Worm (Caenorhabditis elegans) whole organism, L4 larva: ENCODE measurements around the gene T25B9.2.

Source experiments
- attf-4 ChIP-seq: sonication (generic microtip); optimal IDR thresholded peaks from 3 replicates; lab custom pipeline; 2017; ENCODE audit warnings: missing biosample characterization, missing genetic modification characterization
- ces-1 ChIP-seq: fragments of 150-350 bp; sonication (generic microtip); optimal IDR thresholded peaks from 4 replicates; lab custom pipeline; 2014; ENCODE audit warnings: missing biosample characterization, missing genetic modification reagents, missing genetic modification characterization
- daf-19 ChIP-seq: fragments of 200-800 bp; sonication (Bioruptor generic); conservative IDR thresholded peaks from 2 replicates; pipeline ENCODE4 v1.3.6; 2022; ENCODE audit warnings: missing genetic modification characterization, missing compliant biosample characterization
- fkh-10 ChIP-seq: fragments of 150-350 bp; optimal IDR thresholded peaks from 2 replicates; lab custom pipeline; 2014; ENCODE audit warnings: missing biosample characterization, missing genetic modification reagents, missing genetic modification characterization
- lin-1 ChIP-seq: fragments of 200-800 bp; sonication (Bioruptor generic); IDR thresholded peaks from 2 replicates; pipeline ENCODE4 v1.3.6; 2022; ENCODE audit warnings: missing genetic modification reagents, missing genetic modification characterization, missing compliant biosample characterization
- nhr-28 ChIP-seq: fragments of 150-350 bp; optimal IDR thresholded peaks from 2 replicates; lab custom pipeline; 2014; ENCODE audit warnings: missing biosample characterization, missing genetic modification characterization
- pqm-1 ChIP-seq: sonication (generic microtip); optimal IDR thresholded peaks from 2 replicates; lab custom pipeline; 2017; ENCODE audit warnings: missing biosample characterization, missing genetic modification characterization
- tra-1 ChIP-seq: fragments of 200-800 bp; sonication (Bioruptor generic); IDR thresholded peaks from 2 replicates; pipeline ENCODE4 v1.3.6; 2022; ENCODE audit warnings: missing genetic modification reagents, missing genetic modification characterization, missing compliant biosample characterization
- unc-62 ChIP-seq, 3 experiments: fragments of 150-350 bp in 1 of 3; sonication (generic microtip); optimal IDR thresholded peaks in 2 of 3; peaks in 1 of 3; 1 replicate in 1 of 3; 2 replicates in 2 of 3; lab custom pipeline; 2014 to 2017; ENCODE audit warnings: missing biosample characterization in 3 of 3, missing genetic modification characterization in 3 of 3, missing genetic modification reagents in 3 of 3, missing genotype in 1 of 3

ce11 chrIV:10718865-10719264 lies 32.8 kb downstream of the T25B9.2 start:
- TF ChIP-seq unc-62 (GFP tag; optimal IDR thresholded peaks at IDR 0.05 in 1 of 2; lab: Kevin White, UChicago) (no peak), unc-62 (tag; optimal IDR thresholded peaks at IDR 0.05; lab: Kevin White, UChicago) (no peak), fkh-10 (GFP tag; lab: Kevin White, UChicago) (no peak), nhr-28 (tag; lab: Kevin White, UChicago) (no peak), daf-19 (GFP tag; lab: Robert Waterston, UW) (no peak), lin-1 (no peak), attf-4 (no peak), tra-1 (GFP tag; lab: Robert Waterston, UW) (no peak), pqm-1 (tag; lab: Kevin White, UChicago) (no peak), ces-1 (GFP tag; lab: Kevin White, UChicago) (no peak)
